Worm (Caenorhabditis elegans): ENCODE results near the gene lact-9.

DNA sequence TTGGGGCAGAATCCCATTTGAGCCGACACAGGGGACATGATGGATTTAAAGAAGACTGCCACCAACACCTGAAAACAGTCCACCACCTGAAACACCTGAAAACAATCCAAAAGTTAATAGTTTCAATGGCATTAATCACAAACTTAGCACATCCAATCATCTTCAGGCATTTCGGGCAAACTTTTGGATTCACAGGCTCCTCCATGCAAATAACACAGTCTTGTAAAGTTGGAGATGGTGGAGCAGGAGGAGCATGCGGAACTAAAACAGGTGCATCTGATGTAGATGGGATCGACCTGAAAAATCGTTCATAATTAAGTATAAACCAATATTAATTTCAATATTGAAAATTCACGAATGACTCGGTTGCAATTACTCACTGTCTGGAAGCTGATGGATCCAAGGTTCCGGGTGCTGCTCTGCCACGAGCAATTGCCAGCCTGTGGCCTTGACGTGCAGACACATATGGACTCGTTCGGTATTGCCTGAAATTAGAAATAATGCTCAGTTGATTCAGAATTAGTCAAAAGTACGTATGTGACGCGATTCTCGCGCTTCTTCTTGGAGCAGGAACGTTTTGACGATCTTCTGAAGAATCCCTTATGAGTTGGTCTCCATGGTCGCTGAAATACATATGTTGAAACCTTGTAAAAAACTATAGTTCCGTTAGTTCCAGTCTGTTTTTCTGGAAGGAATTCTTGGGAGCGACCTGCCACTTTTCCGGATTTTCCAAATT lies 49.1 kb upstream of the lact-9 start:
- TF ChIP-seq lsy-2 (tag; optimal IDR thresholded peaks at IDR 0.05), result no peak
- no peak for TF ChIP-seq spr-1 (tag; optimal IDR thresholded peaks at IDR 0.05)
- TF ChIP-seq nhr-11 (tag; optimal IDR thresholded peaks at IDR 0.05), result no peak
- TF ChIP-seq tra-1 (GFP tag; IDR thresholded peaks at IDR 0.05), result no peak
- no peak for TF ChIP-seq lin-39 (tag; optimal IDR thresholded peaks at IDR 0.05)
- no peak for TF ChIP-seq R02D3.7 (tag; optimal IDR thresholded peaks at IDR 0.05)
